Worm (Caenorhabditis elegans): ENCODE measurements around the gene R74.8.

- TF ChIP-seq sox-4 (tag; optimal IDR thresholded peaks at IDR 0.05) (no peak), pha-4 (tag; optimal IDR thresholded peaks at IDR 0.05) (no peak), ama-1 (optimal IDR thresholded peaks at IDR 0.05) (no peak), unc-86 (tag; optimal IDR thresholded peaks at IDR 0.05) (no peak), Y22D7AL.16 (tag; optimal IDR thresholded peaks at IDR 0.05) (no peak), ceh-6 (GFP tag; optimal IDR thresholded peaks at IDR 0.05) (no peak), elt-2 (tag; optimal IDR thresholded peaks at IDR 0.05) (no peak), nfya-1 (tag; optimal IDR thresholded peaks at IDR 0.05) (peak; percentile 83)
These were observed 31.6 kb downstream of the R74.8 start for ce11 chrIII:4237660-4238059.
